Fruit fly (Drosophila melanogaster) Kc167 (cell line): ENCODE results near the gene Cby.

ENCODE experiments used
- Sin3A ChIP-seq: fragments of >200 bp; optimal IDR thresholded peaks from 2 replicates; lab custom pipeline; 2018; ENCODE audit warnings: missing external identifiers
- h ChIP-seq: fragments of >200 bp; optimal IDR thresholded peaks from 3 replicates; lab custom pipeline; 2018; ENCODE audit warnings: missing external identifiers
- psq ChIP-seq: fragments of >200 bp; optimal IDR thresholded peaks from 2 replicates; lab custom pipeline; 2017; ENCODE audit warnings: missing external identifiers

DNA sequence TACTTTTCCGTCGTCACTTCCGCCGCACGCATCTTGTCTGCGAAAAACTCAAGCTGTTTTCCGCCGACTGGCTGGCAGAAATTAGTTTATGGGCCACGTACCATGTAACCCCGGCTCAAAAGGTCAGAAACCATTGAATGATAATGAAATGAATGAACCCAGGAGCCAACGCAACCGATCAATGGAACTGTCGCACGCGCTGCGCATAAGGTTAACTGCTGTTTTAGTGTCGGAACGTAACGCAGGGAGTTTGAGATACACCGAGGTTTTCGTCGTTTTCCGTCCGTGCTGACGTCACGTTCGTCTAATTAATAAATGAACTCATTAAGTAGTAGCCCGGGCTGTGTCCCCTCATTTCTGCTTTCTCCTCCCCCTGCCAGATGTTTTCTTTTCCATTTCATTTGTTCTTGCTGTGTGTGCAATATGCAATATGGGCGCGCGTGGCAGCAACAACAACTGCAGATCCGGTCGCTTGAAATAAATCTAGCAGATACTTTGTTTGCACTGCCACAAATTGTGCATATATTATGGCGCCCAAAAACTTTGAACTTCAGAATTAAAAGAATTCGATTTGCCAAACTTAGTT lies 9.4 kb upstream of the Cby start:
- TF ChIP-seq h (no peak), Sin3A (lab: Kevin White, UChicago) (no peak), psq (lab: Kevin White, UChicago) (no peak)
